Fruit fly (Drosophila melanogaster): ENCODE data around the gene Cpr73D.
A peak's percentile ranks its signal among the peaks of the same experiment; 100 is the strongest.

The Cpr73D gene

dm6 chr3L:16938852-16939251 lies 18.6 kb downstream of the Cpr73D start, which contains the start of gene CG13022:
CG13022 (minus strand) TSS chr3L:16938952.
- TF ChIP-seq usp (GFP tag; optimal IDR thresholded peaks at IDR 0.05) (no peak), pan (optimal IDR thresholded peaks at IDR 0.05) (no peak), CG8478 (optimal IDR thresholded peaks at IDR 0.05) (no peak), Dll (optimal IDR thresholded peaks at IDR 0.05) (no peak), EcR (GFP tag; optimal IDR thresholded peaks at IDR 0.05) (no peak), psq (optimal IDR thresholded peaks at IDR 0.05) (no peak)

- no peak for TF ChIP-seq psq (optimal IDR thresholded peaks at IDR 0.05)
- TF ChIP-seq EcR (GFP tag; optimal IDR thresholded peaks at IDR 0.05): no peak
- TF ChIP-seq pan (optimal IDR thresholded peaks at IDR 0.05): no peak
- TF ChIP-seq usp (GFP tag; optimal IDR thresholded peaks at IDR 0.05): no peak
- TF ChIP-seq CG8478 (optimal IDR thresholded peaks at IDR 0.05): no peak
Observed at dm6 chr3L:16936689-16937088, 20.8 kb downstream of the Cpr73D start.

- TF ChIP-seq pan (optimal IDR thresholded peaks at IDR 0.05): no peak
- no peak for TF ChIP-seq usp (GFP tag; optimal IDR thresholded peaks at IDR 0.05)
- TF ChIP-seq Dll (optimal IDR thresholded peaks at IDR 0.05): no peak
- no peak for TF ChIP-seq psq (optimal IDR thresholded peaks at IDR 0.05)
- no peak for TF ChIP-seq EcR (GFP tag; optimal IDR thresholded peaks at IDR 0.05)
- no peak for TF ChIP-seq CG8478 (optimal IDR thresholded peaks at IDR 0.05)
Observed at dm6 chr3L:16935284-16935683, 22.2 kb downstream of the Cpr73D start, which contains the start of gene CG11905. CG11905 (minus strand) TSS chr3L:16935536.

- TF ChIP-seq pan (optimal IDR thresholded peaks at IDR 0.05): no peak
- TF ChIP-seq CG8478 (optimal IDR thresholded peaks at IDR 0.05): peak; percentile 51
- no peak for TF ChIP-seq Dll (optimal IDR thresholded peaks at IDR 0.05)
- TF ChIP-seq EcR (GFP tag; optimal IDR thresholded peaks at IDR 0.05): no peak
- TF ChIP-seq psq (optimal IDR thresholded peaks at IDR 0.05): no peak
- TF ChIP-seq usp (GFP tag; optimal IDR thresholded peaks at IDR 0.05): no peak
Observed at dm6 chr3L:16930522-16930921, 27.0 kb downstream of the Cpr73D start.

dm6 chr3L:16927375-16927774 lies 30.1 kb downstream of the Cpr73D start, which contains the start of gene CG13023:
CG13023 (minus strand) TSS chr3L:16927434.
- no peak for TF ChIP-seq CG8478 (optimal IDR thresholded peaks at IDR 0.05)
- TF ChIP-seq EcR (GFP tag; optimal IDR thresholded peaks at IDR 0.05): peak in 1 of 2 experiments; percentile 72

- TF ChIP-seq EcR (GFP tag; optimal IDR thresholded peaks at IDR 0.05): peak in 1 of 2 experiments; percentile 2
- TF ChIP-seq psq (optimal IDR thresholded peaks at IDR 0.05): no peak
Observed at dm6 chr3L:16922952-16923351, 34.5 kb downstream of the Cpr73D start, which contains the start of gene CG13028. CG13028 (plus strand) TSS chr3L:16923252.

dm6 chr3L:16917409-16918173 lies 39.9 kb downstream of the Cpr73D start:
- no peak for TF ChIP-seq EcR (GFP tag; optimal IDR thresholded peaks at IDR 0.05)
- TF ChIP-seq psq (optimal IDR thresholded peaks at IDR 0.05): no peak
- no peak for TF ChIP-seq usp (GFP tag; optimal IDR thresholded peaks at IDR 0.05)
- TF ChIP-seq Dll (optimal IDR thresholded peaks at IDR 0.05): no peak
- TF ChIP-seq pan (optimal IDR thresholded peaks at IDR 0.05): no peak
- no peak for TF ChIP-seq CG8478 (optimal IDR thresholded peaks at IDR 0.05)

- TF ChIP-seq psq (optimal IDR thresholded peaks at IDR 0.05): no peak
- no peak for TF ChIP-seq EcR (GFP tag; optimal IDR thresholded peaks at IDR 0.05)
- TF ChIP-seq Dll (optimal IDR thresholded peaks at IDR 0.05): no peak
- no peak for TF ChIP-seq CG8478 (optimal IDR thresholded peaks at IDR 0.05)
- no peak for TF ChIP-seq usp (GFP tag; optimal IDR thresholded peaks at IDR 0.05)
Observed at dm6 chr3L:16915766-16916476, 41.6 kb downstream of the Cpr73D start.

- no peak for TF ChIP-seq pan (optimal IDR thresholded peaks at IDR 0.05)
- TF ChIP-seq EcR (GFP tag; optimal IDR thresholded peaks at IDR 0.05): no peak
- TF ChIP-seq Dll (optimal IDR thresholded peaks at IDR 0.05): no peak
- TF ChIP-seq psq (optimal IDR thresholded peaks at IDR 0.05): no peak
- TF ChIP-seq CG8478 (optimal IDR thresholded peaks at IDR 0.05): no peak
- TF ChIP-seq usp (GFP tag; optimal IDR thresholded peaks at IDR 0.05): no peak
Observed at dm6 chr3L:16914113-16914512, 43.4 kb downstream of the Cpr73D start.

dm6 chr3L:16910466-16910865 lies 47.0 kb downstream of the Cpr73D start:
- TF ChIP-seq psq (optimal IDR thresholded peaks at IDR 0.05): no peak
- no peak for TF ChIP-seq pan (optimal IDR thresholded peaks at IDR 0.05)
- no peak for TF ChIP-seq EcR (GFP tag; optimal IDR thresholded peaks at IDR 0.05)

dm6 chr3L:16896408-16896807 lies 61.1 kb downstream of the Cpr73D start:
- TF ChIP-seq psq (optimal IDR thresholded peaks at IDR 0.05) (no peak), usp (GFP tag; optimal IDR thresholded peaks at IDR 0.05) (no peak), EcR (GFP tag; optimal IDR thresholded peaks at IDR 0.05) (no peak), pan (optimal IDR thresholded peaks at IDR 0.05) (no peak), Dll (optimal IDR thresholded peaks at IDR 0.05) (no peak)

- TF ChIP-seq usp (GFP tag; optimal IDR thresholded peaks at IDR 0.05) (no peak), psq (optimal IDR thresholded peaks at IDR 0.05) (no peak), EcR (GFP tag; optimal IDR thresholded peaks at IDR 0.05) (no peak), Dll (optimal IDR thresholded peaks at IDR 0.05) (no peak), CG8478 (optimal IDR thresholded peaks at IDR 0.05) (no peak), pan (optimal IDR thresholded peaks at IDR 0.05) (no peak)
Observed at dm6 chr3L:16893647-16894046, 63.8 kb downstream of the Cpr73D start.

Data from whole organism.